Worm (Caenorhabditis elegans) whole organism, early embryonic: ENCODE results near the gene F39H12.1.

Experiments used
- F13C5.2 ChIP-seq: sonication (generic microtip); optimal IDR thresholded peaks from 2 replicates; lab custom pipeline; 2017; ENCODE audit warnings: mild to moderate bottlenecking, missing genetic modification characterization, inconsistent platforms, missing compliant biosample characterization
- ama-1 ChIP-seq: fragments of 150-350 bp; optimal IDR thresholded peaks from 2 replicates; lab custom pipeline; 2014
- hnd-1 ChIP-seq: sonication (generic microtip); optimal IDR thresholded peaks from 2 replicates; lab custom pipeline; 2016; ENCODE audit warnings: missing genetic modification characterization, missing compliant biosample characterization

ce11 chrX:863478-863877, 28.9 kb downstream of the F39H12.1 start, which contains the start of gene cdo-1:
- TF ChIP-seq hnd-1 (tag; lab: Kevin White, UChicago): no peak
- no peak for TF ChIP-seq F13C5.2
- no peak for TF ChIP-seq ama-1 (lab: Kevin White, UChicago)
